Fruit fly (Drosophila melanogaster): Measurements from ENCODE around the gene hec.
A peak's percentile ranks its signal among the peaks of the same experiment; 100 is the strongest.

hec gene

dm6 chrX:12937825-12938520 lies 19.3 kb downstream of the hec start (continued):
- TF ChIP-seq Hr51 (GFP tag; optimal IDR thresholded peaks at IDR 0.05) (peak in 1 of 2 experiments; percentile 58), CG9727 (GFP tag; optimal IDR thresholded peaks at IDR 0.05) (peak; percentile 54), CG3163 (GFP tag; optimal IDR thresholded peaks at IDR 0.05) (no peak), CG13775 (GFP tag; optimal IDR thresholded peaks at IDR 0.05) (peak; percentile 5), Hey (tag; optimal IDR thresholded peaks at IDR 0.05) (no peak), CG8478 (optimal IDR thresholded peaks at IDR 0.05) (no peak), HLH3B (GFP tag; IDR thresholded peaks at IDR 0.05) (0 out of 2 replicates have a peak, but pooled peaks have one; percentile 14), disco-r (GFP tag; optimal IDR thresholded peaks at IDR 0.05) (no peak), Bteb2 (GFP tag; optimal IDR thresholded peaks at IDR 0.05) (no peak), Neu2 (GFP tag; optimal IDR thresholded peaks at IDR 0.05; ENCODE audit: borderline replicate concordance) (no peak), Dll (GFP tag; IDR thresholded peaks at IDR 0.05; ENCODE audit: partially characterized antibody) (no peak), CG8281 (tag; optimal IDR thresholded peaks at IDR 0.05) (no peak), unc-4 (GFP tag; IDR thresholded peaks at IDR 0.05; ENCODE audit: partially characterized antibody) (no peak), CG3407 (GFP tag; optimal IDR thresholded peaks at IDR 0.05) (no peak), CG8089 (GFP tag; optimal IDR thresholded peaks at IDR 0.05) (no peak), Side (GFP tag; optimal IDR thresholded peaks at IDR 0.05) (no peak), pros (GFP tag; optimal IDR thresholded peaks at IDR 0.05) (peak; percentile 67), gt (GFP tag; IDR thresholded peaks at IDR 0.05) (no peak), Rx (GFP tag; IDR thresholded peaks at IDR 0.05) (no peak), en (GFP tag; optimal IDR thresholded peaks at IDR 0.05) (no peak), sob (GFP tag; IDR thresholded peaks at IDR 0.05) (no peak), Hmx (GFP tag; optimal IDR thresholded peaks at IDR 0.05) (no peak), gem (tag; optimal IDR thresholded peaks at IDR 0.05) (peak; percentile 76), CG9817 (tag; optimal IDR thresholded peaks at IDR 0.05) (peak; percentile 10), tgo (GFP tag; IDR thresholded peaks at IDR 0.05) (peak; percentile 49; the same call in 1 of the 3 replicates), fd64A (GFP tag; optimal IDR thresholded peaks at IDR 0.05) (no peak), Spps (tag; optimal IDR thresholded peaks at IDR 0.05) (no peak), PHDP (tag; optimal IDR thresholded peaks at IDR 0.05) (peak; percentile 60), CG7372 (GFP tag; IDR thresholded peaks at IDR 0.05) (no peak), Eip74EF (GFP tag; optimal IDR thresholded peaks at IDR 0.05) (peak in 1 of 2 experiments; percentile 12)

dm6 chrX:12929817-12930216 lies 27.4 kb downstream of the hec start:
- TF ChIP-seq chinmo (GFP tag; IDR thresholded peaks at IDR 0.05; ENCODE audit: partially characterized antibody): 0 out of 4 replicates have a peak, but pooled peaks have one; percentile 48
- no peak for TF ChIP-seq Dref (GFP tag; IDR thresholded peaks at IDR 0.05)
- TF ChIP-seq CG3847 (GFP tag; IDR thresholded peaks at IDR 0.05): no peak
- no peak for TF ChIP-seq CG31388 (GFP tag; optimal IDR thresholded peaks at IDR 0.05)
- no peak for TF ChIP-seq CG43689 (GFP tag; IDR thresholded peaks at IDR 0.05)
- TF ChIP-seq Trl (optimal IDR thresholded peaks at IDR 0.05): peak; percentile 36 to 42
- TF ChIP-seq Trl (GFP tag; optimal IDR thresholded peaks at IDR 0.05): no peak
- TF ChIP-seq seq (GFP tag; IDR thresholded peaks at IDR 0.05): peak; percentile 36; the same call in 1 of the 2 replicates
- peak; percentile 68 for TF ChIP-seq pros (GFP tag; optimal IDR thresholded peaks at IDR 0.05)
- TF ChIP-seq CG32532 (GFP tag; IDR thresholded peaks at IDR 0.05): 0 out of 2 replicates have a peak, but pooled peaks have one; percentile 8
- peak; percentile 77 for TF ChIP-seq abd-A (tag; optimal IDR thresholded peaks at IDR 0.05)
- no peak for TF ChIP-seq Ravus (GFP tag; IDR thresholded peaks at IDR 0.05)
- TF ChIP-seq cg (GFP tag; optimal IDR thresholded peaks at IDR 0.05): peak; percentile 75
- peak; percentile 55 for TF ChIP-seq nerfin-1 (tag; optimal IDR thresholded peaks at IDR 0.05)
- no peak for TF ChIP-seq Scr (GFP tag; IDR thresholded peaks at IDR 0.05; ENCODE audit: partially characterized antibody)

All from whole organism, embryonic.